Worm (Caenorhabditis elegans): Measurements from ENCODE around the gene srd-1.

ce11 chrII:10166365-10166764, 16.2 kb downstream of the srd-1 start:
- TF ChIP-seq pha-4 (tag; optimal IDR thresholded peaks at IDR 0.05): no peak
- no peak for TF ChIP-seq ztf-6 (GFP tag; IDR thresholded peaks at IDR 0.05)
- no peak for TF ChIP-seq efl-1 (GFP tag; optimal IDR thresholded peaks at IDR 0.05)

Data from whole organism, young adult.